Worm (Caenorhabditis elegans) whole organism, L4 larva: ENCODE measurements around the gene sup-35.

ENCODE experiments used
- F10B5.3 ChIP-seq: sonication (generic microtip); optimal IDR thresholded peaks from 2 replicates; lab custom pipeline; 2016; ENCODE audit warnings: mild to moderate bottlenecking, missing genetic modification characterization, missing compliant biosample characterization
- F37D6.2 ChIP-seq: sonication (generic microtip); optimal IDR thresholded peaks from 2 replicates; lab custom pipeline; 2016; ENCODE audit warnings: mild to moderate bottlenecking, missing genetic modification characterization, missing compliant biosample characterization
- F49E8.2 ChIP-seq: sonication (generic microtip); optimal IDR thresholded peaks from 2 replicates; lab custom pipeline; 2016; ENCODE audit warnings: missing compliant biosample characterization, mild to moderate bottlenecking, missing genetic modification characterization, borderline replicate concordance
- Y48G9A.11 ChIP-seq: fragments of 200-800 bp; sonication (Bioruptor generic); IDR thresholded peaks from 2 replicates; pipeline ENCODE4 v1.3.6; 2022; ENCODE audit warnings: missing genetic modification reagents, missing genetic modification characterization, missing compliant biosample characterization
- Y5F2A.4 ChIP-seq: fragments of 200-800 bp; sonication (Bioruptor generic); optimal IDR thresholded peaks from 2 replicates; lab custom pipeline; 2018; ENCODE audit warnings: mild to moderate bottlenecking, missing genetic modification characterization, missing compliant biosample characterization
- Y75B8A.6 ChIP-seq: fragments of 200-800 bp; sonication (Bioruptor generic); IDR thresholded peaks from 2 replicates; pipeline ENCODE4 v1.3.6; 2022; ENCODE audit warnings: missing genetic modification reagents, missing genetic modification characterization, missing compliant biosample characterization
- ama-1 ChIP-seq: fragments of 150-350 bp; optimal IDR thresholded peaks from 2 replicates; lab custom pipeline; 2014; ENCODE audit warnings: inconsistent platforms, mixed read lengths
- ceh-82 ChIP-seq: sonication (generic microtip); optimal IDR thresholded peaks from 2 replicates; lab custom pipeline; 2017; ENCODE audit warnings: missing biosample characterization, missing genetic modification characterization
- ces-1 ChIP-seq: fragments of 150-350 bp; sonication (generic microtip); optimal IDR thresholded peaks from 4 replicates; lab custom pipeline; 2014; ENCODE audit warnings: missing biosample characterization, missing genetic modification reagents, missing genetic modification characterization
- ctbp-1 ChIP-seq: fragments of 200-800 bp; sonication (Bioruptor generic); IDR thresholded peaks from 2 replicates; pipeline ENCODE4 v1.3.6; 2022; ENCODE audit warnings: missing genetic modification reagents, missing genetic modification characterization, missing compliant biosample characterization
- daf-16 ChIP-seq, 3 experiments: sonication (generic microtip); optimal IDR thresholded peaks; 2 replicates each; lab custom pipeline; 2016 to 2017; ENCODE audit warnings: missing genetic modification characterization in 3 of 3, missing genetic modification reagents in 3 of 3, mild to moderate bottlenecking in 2 of 3, missing compliant biosample characterization in 2 of 3, missing biosample characterization in 1 of 3, moderate library complexity in 1 of 3
- dmd-6 ChIP-seq: fragments of 200-800 bp; sonication (Bioruptor generic); IDR thresholded peaks from 2 replicates; pipeline ENCODE4 v1.3.6; 2022; ENCODE audit warnings: missing genetic modification reagents, missing genetic modification characterization, missing compliant biosample characterization
- dmd-8 ChIP-seq: fragments of 200-800 bp; sonication (Bioruptor generic); IDR thresholded peaks from 2 replicates; pipeline ENCODE4 v1.3.6; 2022; ENCODE audit warnings: missing genetic modification characterization, missing compliant biosample characterization
- duxl-1 ChIP-seq: sonication (generic microtip); optimal IDR thresholded peaks from 2 replicates; lab custom pipeline; 2016; ENCODE audit warnings: mild to moderate bottlenecking, missing genetic modification characterization, moderate library complexity, missing compliant biosample characterization; ENCODE audit not compliant: poor library complexity
- egl-43 ChIP-seq: fragments of 200-800 bp; sonication (Bioruptor generic); IDR thresholded peaks from 2 replicates; pipeline ENCODE4 v1.3.6; 2022; ENCODE audit warnings: missing genetic modification reagents, missing genetic modification characterization, missing compliant biosample characterization
- hlh-11 ChIP-seq: fragments of 200-800 bp; sonication (Bioruptor generic); optimal IDR thresholded peaks from 2 replicates; lab custom pipeline; 2018; ENCODE audit warnings: mild to moderate bottlenecking, missing genetic modification characterization, missing compliant biosample characterization
- hmg-1.1 ChIP-seq: fragments of 200-800 bp; sonication (Bioruptor generic); IDR thresholded peaks from 2 replicates; pipeline ENCODE4 v1.3.6; 2022; ENCODE audit warnings: missing genetic modification reagents, missing genetic modification characterization, missing compliant biosample characterization
- jun-1 ChIP-seq: fragments of 150-350 bp; optimal IDR thresholded peaks from 2 replicates; lab custom pipeline; 2014; ENCODE audit warnings: missing biosample characterization, missing genetic modification reagents, missing genetic modification characterization
- lin-1 ChIP-seq: fragments of 200-800 bp; sonication (Bioruptor generic); IDR thresholded peaks from 2 replicates; pipeline ENCODE4 v1.3.6; 2022; ENCODE audit warnings: missing genetic modification reagents, missing genetic modification characterization, missing compliant biosample characterization
- lin-15B ChIP-seq: fragments of 150-350 bp; sonication (generic microtip); optimal IDR thresholded peaks from 3 replicates; lab custom pipeline; 2014; ENCODE audit warnings: missing biosample characterization, missing genetic modification characterization
- lin-29 ChIP-seq: fragments of 200-800 bp; sonication (Bioruptor generic); IDR thresholded peaks from 2 replicates; pipeline ENCODE4 v1.3.6; 2022; ENCODE audit warnings: missing genetic modification reagents, missing genetic modification characterization, missing compliant biosample characterization
- lin-38 ChIP-seq: fragments of 200-800 bp; sonication (Bioruptor generic); IDR thresholded peaks from 2 replicates; pipeline ENCODE4 v1.3.6; 2022; ENCODE audit warnings: missing genetic modification reagents, missing genetic modification characterization, missing compliant biosample characterization
- madf-9 ChIP-seq: fragments of 200-800 bp; sonication (Bioruptor generic); conservative IDR thresholded peaks from 2 replicates; pipeline ENCODE4 v1.3.6; 2022; ENCODE audit warnings: missing genetic modification reagents, missing genetic modification characterization, missing compliant biosample characterization
- mdt-29 ChIP-seq: fragments of 200-800 bp; sonication (Bioruptor generic); IDR thresholded peaks from 2 replicates; pipeline ENCODE4 v1.3.6; 2022; ENCODE audit warnings: missing genetic modification reagents, missing genetic modification characterization, missing compliant biosample characterization
- mes-2 ChIP-seq: sonication (generic microtip); optimal IDR thresholded peaks from 2 replicates; lab custom pipeline; 2016; ENCODE audit warnings: missing genotype, mild to moderate bottlenecking, missing genetic modification characterization, missing compliant biosample characterization; ENCODE audit not compliant: poor library complexity, severe bottlenecking
- mxl-3 ChIP-seq: fragments of 200-800 bp; sonication (Bioruptor generic); optimal IDR thresholded peaks from 2 replicates; lab custom pipeline; 2018; ENCODE audit warnings: mild to moderate bottlenecking, missing genetic modification characterization, missing compliant biosample characterization
- nhr-11 ChIP-seq: fragments of 150-350 bp; optimal IDR thresholded peaks from 2 replicates; lab custom pipeline; 2014; ENCODE audit warnings: missing biosample characterization, missing genetic modification characterization
- nhr-28 ChIP-seq: fragments of 150-350 bp; optimal IDR thresholded peaks from 2 replicates; lab custom pipeline; 2014; ENCODE audit warnings: missing biosample characterization, missing genetic modification characterization
- nhr-42 ChIP-seq: fragments of 200-800 bp; sonication (Bioruptor generic); IDR thresholded peaks from 2 replicates; pipeline ENCODE4 v1.3.6; 2022; ENCODE audit warnings: missing genetic modification characterization, missing compliant biosample characterization
- nhr-48 ChIP-seq: sonication (generic microtip); optimal IDR thresholded peaks from 2 replicates; lab custom pipeline; 2016; ENCODE audit warnings: mild to moderate bottlenecking, missing genetic modification characterization, missing compliant biosample characterization
- pha-4 ChIP-seq, 2 experiments: fragments of 150-350 bp in 1 of 2; fragments of 200-800 bp in 1 of 2; sonication (Bioruptor generic) in 1 of 2; IDR thresholded peaks in 1 of 2; optimal IDR thresholded peaks in 1 of 2; 2 replicates each; pipeline versions ENCODE4 v1.3.6 to Lab custom; 2014 to 2022; ENCODE audit warnings: missing genetic modification characterization in 2 of 2, missing genetic modification reagents in 2 of 2, missing biosample characterization in 1 of 2, missing compliant biosample characterization in 1 of 2
- php-3 ChIP-seq: fragments of 200-800 bp; sonication (Bioruptor generic); IDR thresholded peaks from 2 replicates; pipeline ENCODE4 v1.3.6; 2022; ENCODE audit warnings: missing genetic modification reagents, missing genetic modification characterization, missing compliant biosample characterization
- saeg-2 ChIP-seq: fragments of 200-800 bp; sonication (Bioruptor generic); IDR thresholded peaks from 2 replicates; pipeline ENCODE4 v1.3.6; 2022; ENCODE audit warnings: missing genetic modification reagents, missing genetic modification characterization, missing compliant biosample characterization
- sdz-12 ChIP-seq: fragments of 200-800 bp; sonication (Bioruptor generic); optimal IDR thresholded peaks from 2 replicates; lab custom pipeline; 2018; ENCODE audit warnings: mild to moderate bottlenecking, missing genetic modification characterization, missing compliant biosample characterization
- set-16 ChIP-seq: fragments of 200-800 bp; sonication (Bioruptor generic); IDR thresholded peaks from 2 replicates; pipeline ENCODE4 v1.3.6; 2022; ENCODE audit warnings: missing genetic modification reagents, missing genetic modification characterization, missing compliant biosample characterization
- snpc-4 ChIP-seq: fragments of 150-350 bp; optimal IDR thresholded peaks from 2 replicates; lab custom pipeline; 2014; ENCODE audit warnings: missing biosample characterization, missing genetic modification characterization
- spr-1 ChIP-seq: sonication (generic microtip); optimal IDR thresholded peaks from 2 replicates; lab custom pipeline; 2016; ENCODE audit warnings: mild to moderate bottlenecking, missing genetic modification characterization, missing compliant biosample characterization
- vab-7 ChIP-seq: fragments of 200-800 bp; sonication (Bioruptor generic); IDR thresholded peaks from 2 replicates; pipeline ENCODE4 v1.3.6; 2022; ENCODE audit warnings: missing genetic modification reagents, missing genetic modification characterization, missing compliant biosample characterization
- zag-1 ChIP-seq: fragments of 150-350 bp; optimal IDR thresholded peaks from 2 replicates; lab custom pipeline; 2014; ENCODE audit warnings: missing biosample characterization, missing genetic modification characterization

sup-35 gene

ce11 chrIII:11090870-11091386 lies 28.1 kb downstream of the sup-35 start (continued):
- TF ChIP-seq set-16 (GFP tag; lab: Robert Waterston, UW) (peak; percentile 82), vab-7 (GFP tag; lab: Robert Waterston, UW) (peak; percentile 55; the same call in 1 of the 2 replicates), F37D6.2 (tag; lab: Kevin White, UChicago) (no peak), snpc-4 (tag; lab: Kevin White, UChicago) (peak; percentile 74), ceh-82 (tag; lab: Kevin White, UChicago) (no peak), php-3 (GFP tag; lab: Robert Waterston, UW) (peak; percentile 21; the same call in 1 of the 2 replicates), dmd-6 (GFP tag; lab: Robert Waterston, UW) (no peak), nhr-11 (tag; lab: Kevin White, UChicago) (no peak), madf-9 (no peak), sdz-12 (GFP tag; lab: Kevin White, UChicago) (peak; percentile 45), hmg-1.1 (GFP tag; lab: Robert Waterston, UW) (0 out of 2 replicates have a peak, but pooled peaks have one; percentile 29), duxl-1 (no peak), F10B5.3 (tag; lab: Kevin White, UChicago) (peak; percentile 66), nhr-42 (GFP tag; lab: Robert Waterston, UW) (peak; percentile 61; the same call in 1 of the 2 replicates), lin-29 (GFP tag; lab: Robert Waterston, UW) (no peak), nhr-48 (tag; lab: Kevin White, UChicago) (peak; percentile 4), hlh-11 (tag; lab: Kevin White, UChicago) (no peak), dmd-8 (no peak; the same call in 1 of the 2 replicates), mes-2 (tag; lab: Kevin White, UChicago) (peak; percentile 66), lin-38 (GFP tag; lab: Robert Waterston, UW) (peak; percentile 78), ctbp-1 (GFP tag; lab: Robert Waterston, UW) (peak; percentile 60; the same call in 1 of the 2 replicates), daf-16 (GFP tag; optimal IDR thresholded peaks at IDR 0.05; lab: Kevin White, UChicago) (peak; percentile 5 to 34), daf-16 (tag; optimal IDR thresholded peaks at IDR 0.05; lab: Kevin White, UChicago) (peak; percentile 44), mdt-29 (GFP tag; lab: Robert Waterston, UW) (peak; percentile 78), saeg-2 (GFP tag; lab: Robert Waterston, UW) (peak; percentile 64; the same call in 1 of the 2 replicates), Y75B8A.6 (0 out of 2 replicates have a peak, but pooled peaks have one; percentile 49), pha-4 (GFP tag; IDR thresholded peaks at IDR 0.05; lab: Robert Waterston, UW) (peak; percentile 64; the same call in 1 of the 2 replicates), pha-4 (tag; optimal IDR thresholded peaks at IDR 0.05; lab: Kevin White, UChicago) (no peak), egl-43 (GFP tag; lab: Robert Waterston, UW) (peak; percentile 81), Y5F2A.4 (GFP tag; lab: Kevin White, UChicago) (peak; percentile 18), nhr-28 (tag; lab: Kevin White, UChicago) (no peak), lin-1 (0 out of 2 replicates have a peak, but pooled peaks have one; percentile 40), mxl-3 (GFP tag; lab: Kevin White, UChicago) (peak; percentile 29), ama-1 (lab: Kevin White, UChicago) (peak; percentile 96), Y48G9A.11 (GFP tag; lab: Robert Waterston, UW) (peak; percentile 72), spr-1 (peak; percentile 44), lin-15B (tag; lab: Kevin White, UChicago) (no peak), zag-1 (no peak), jun-1 (tag; lab: Kevin White, UChicago) (no peak), F49E8.2 (tag; lab: Kevin White, UChicago) (peak; percentile 88), ces-1 (GFP tag; lab: Kevin White, UChicago) (no peak)
